Fruit fly (Drosophila melanogaster): ENCODE measurements around the gene CG12170.

CG12170 gene

DNA sequence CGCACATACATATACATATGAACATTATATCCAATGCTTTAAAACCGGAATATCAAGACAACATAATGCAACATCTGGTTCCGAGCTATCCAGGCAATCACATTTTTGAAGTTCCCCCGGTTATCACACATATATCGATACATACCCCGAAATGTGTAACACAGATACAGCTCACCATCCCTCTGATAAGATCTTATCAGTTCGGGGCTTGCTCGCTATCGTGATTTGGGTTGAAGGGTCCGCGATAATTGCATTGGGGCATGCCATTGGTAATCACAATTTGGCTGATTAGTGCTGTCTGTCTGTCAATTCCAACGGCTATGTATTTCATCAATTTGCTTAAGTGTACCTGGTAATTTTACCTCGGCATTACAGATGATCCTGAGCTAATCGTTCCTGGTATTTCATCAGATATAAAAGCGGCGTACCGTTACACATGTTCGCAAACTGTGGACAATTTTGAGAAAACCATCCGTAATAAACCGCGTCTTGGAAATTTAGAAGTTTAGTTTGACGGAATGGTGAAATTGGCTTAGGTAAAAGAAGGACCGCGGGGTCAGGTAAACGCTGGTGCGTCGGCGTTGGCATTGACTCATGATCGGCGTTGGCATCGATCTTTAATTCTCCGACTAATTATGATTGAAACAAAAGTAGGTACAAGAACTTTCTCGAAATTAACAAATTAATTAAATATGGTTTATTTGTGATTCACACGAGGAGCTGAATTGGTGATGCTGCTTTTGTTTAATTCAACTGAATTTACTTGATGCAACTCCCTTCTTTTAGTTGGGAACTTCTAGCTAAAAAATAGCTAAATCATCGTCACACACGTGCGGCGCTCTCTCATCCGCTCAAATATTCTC lies 35.0 kb downstream of the CG12170 start:
- TF ChIP-seq CG32121 (GFP tag; IDR thresholded peaks at IDR 0.05): no peak
- TF ChIP-seq CG14655 (GFP tag; optimal IDR thresholded peaks at IDR 0.05): no peak
- no peak for TF ChIP-seq gl (tag; optimal IDR thresholded peaks at IDR 0.05)
- TF ChIP-seq Ets98B (GFP tag; IDR thresholded peaks at IDR 0.05): no peak
- TF ChIP-seq CG15710 (tag; optimal IDR thresholded peaks at IDR 0.05): no peak
- no peak for TF ChIP-seq Pif1B (GFP tag; optimal IDR thresholded peaks at IDR 0.05)
- no peak for TF ChIP-seq CG12605 (GFP tag; IDR thresholded peaks at IDR 0.05)
- no peak for TF ChIP-seq CG8159 (tag; optimal IDR thresholded peaks at IDR 0.05)
- no peak for TF ChIP-seq CG13204 (GFP tag; optimal IDR thresholded peaks at IDR 0.05)
- TF ChIP-seq CG9948 (tag; optimal IDR thresholded peaks at IDR 0.05): no peak
- TF ChIP-seq Snoo (tag; optimal IDR thresholded peaks at IDR 0.05): no peak
- no peak for TF ChIP-seq EcR (GFP tag; optimal IDR thresholded peaks at IDR 0.05)
- TF ChIP-seq CG8301 (tag; optimal IDR thresholded peaks at IDR 0.05): no peak
- TF ChIP-seq D1 (tag; optimal IDR thresholded peaks at IDR 0.05): no peak
- no peak for TF ChIP-seq CG34367 (tag; optimal IDR thresholded peaks at IDR 0.05)
- TF ChIP-seq CG17806 (tag; optimal IDR thresholded peaks at IDR 0.05): no peak
- no peak for TF ChIP-seq rn (GFP tag; IDR thresholded peaks at IDR 0.05)

DNA sequence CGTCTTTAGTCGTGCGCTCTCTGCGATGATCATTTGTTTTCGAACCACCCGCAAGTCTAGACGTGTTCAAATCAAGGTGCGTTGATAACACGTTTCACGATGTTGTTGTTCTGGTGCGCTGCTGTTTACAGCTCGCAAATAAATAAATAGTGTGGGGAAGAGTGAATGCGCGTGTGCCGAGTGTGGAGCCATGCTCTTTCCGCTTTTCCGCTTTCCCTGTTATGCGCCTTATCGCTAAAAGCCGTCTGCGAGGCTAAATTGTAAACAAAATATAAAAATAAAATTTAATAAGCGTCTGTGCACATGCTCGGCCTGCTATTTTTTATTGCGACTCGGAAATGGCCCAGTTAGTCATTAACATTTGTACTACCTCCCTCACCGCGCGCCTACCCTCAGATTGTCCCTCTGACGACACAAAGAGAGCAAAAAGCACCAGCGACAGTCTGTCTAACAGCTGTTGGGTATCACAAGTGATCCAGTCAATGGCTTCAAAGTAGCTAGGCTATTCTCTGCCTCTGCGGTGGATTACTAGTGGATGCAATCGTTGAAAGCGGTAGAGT lies 35.7 kb downstream of the CG12170 start:
- TF ChIP-seq Pif1B (GFP tag; optimal IDR thresholded peaks at IDR 0.05) (peak; percentile 54), CG8301 (tag; optimal IDR thresholded peaks at IDR 0.05) (peak; percentile 21), CG14655 (GFP tag; optimal IDR thresholded peaks at IDR 0.05) (no peak), Pif1A (GFP tag; optimal IDR thresholded peaks at IDR 0.05) (no peak), gl (tag; optimal IDR thresholded peaks at IDR 0.05) (peak; percentile 56), EcR (GFP tag; optimal IDR thresholded peaks at IDR 0.05) (no peak), CG10348 (GFP tag; IDR thresholded peaks at IDR 0.05) (no peak), CG8159 (tag; optimal IDR thresholded peaks at IDR 0.05) (no peak), Snoo (tag; optimal IDR thresholded peaks at IDR 0.05) (peak; percentile 15), CG9948 (tag; optimal IDR thresholded peaks at IDR 0.05) (no peak), CG32121 (GFP tag; IDR thresholded peaks at IDR 0.05) (peak; percentile 68), CG34367 (tag; optimal IDR thresholded peaks at IDR 0.05) (no peak), rn (GFP tag; IDR thresholded peaks at IDR 0.05) (no peak), CG4496 (GFP tag; IDR thresholded peaks at IDR 0.05) (peak; percentile 57; the same call in 2 of the 3 replicates), Ets98B (GFP tag; IDR thresholded peaks at IDR 0.05) (no peak), D1 (tag; optimal IDR thresholded peaks at IDR 0.05) (no peak), CG17806 (tag; optimal IDR thresholded peaks at IDR 0.05) (no peak), fd96Ca (GFP tag; IDR thresholded peaks at IDR 0.05) (peak; percentile 46; the same call in 2 of the 3 replicates), CG12605 (GFP tag; IDR thresholded peaks at IDR 0.05) (peak; percentile 33; the same call in 1 of the 2 replicates)

DNA sequence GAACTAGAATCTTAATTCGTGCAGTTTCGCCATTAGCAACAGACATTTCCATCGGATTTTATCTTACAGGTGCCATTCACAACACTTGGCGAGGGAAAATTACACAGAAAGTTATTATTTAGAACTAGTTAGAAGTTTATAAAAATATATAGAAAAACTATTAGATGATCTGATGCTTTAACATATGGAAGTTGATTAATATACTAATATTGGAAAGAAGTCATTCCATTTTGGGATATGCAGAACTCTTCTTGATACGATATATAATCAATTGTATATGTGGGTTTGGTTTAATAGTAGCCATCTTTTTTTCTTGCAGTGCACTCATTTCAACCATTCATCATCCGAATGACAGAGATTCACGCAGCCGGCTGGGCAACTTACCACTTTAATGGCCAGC lies 45.2 kb downstream of the CG12170 start:
- peak; percentile 54 for TF ChIP-seq CG8301 (tag; optimal IDR thresholded peaks at IDR 0.05)
- no peak for TF ChIP-seq CG4496 (GFP tag; IDR thresholded peaks at IDR 0.05)
- TF ChIP-seq Pif1B (GFP tag; optimal IDR thresholded peaks at IDR 0.05): no peak

DNA sequence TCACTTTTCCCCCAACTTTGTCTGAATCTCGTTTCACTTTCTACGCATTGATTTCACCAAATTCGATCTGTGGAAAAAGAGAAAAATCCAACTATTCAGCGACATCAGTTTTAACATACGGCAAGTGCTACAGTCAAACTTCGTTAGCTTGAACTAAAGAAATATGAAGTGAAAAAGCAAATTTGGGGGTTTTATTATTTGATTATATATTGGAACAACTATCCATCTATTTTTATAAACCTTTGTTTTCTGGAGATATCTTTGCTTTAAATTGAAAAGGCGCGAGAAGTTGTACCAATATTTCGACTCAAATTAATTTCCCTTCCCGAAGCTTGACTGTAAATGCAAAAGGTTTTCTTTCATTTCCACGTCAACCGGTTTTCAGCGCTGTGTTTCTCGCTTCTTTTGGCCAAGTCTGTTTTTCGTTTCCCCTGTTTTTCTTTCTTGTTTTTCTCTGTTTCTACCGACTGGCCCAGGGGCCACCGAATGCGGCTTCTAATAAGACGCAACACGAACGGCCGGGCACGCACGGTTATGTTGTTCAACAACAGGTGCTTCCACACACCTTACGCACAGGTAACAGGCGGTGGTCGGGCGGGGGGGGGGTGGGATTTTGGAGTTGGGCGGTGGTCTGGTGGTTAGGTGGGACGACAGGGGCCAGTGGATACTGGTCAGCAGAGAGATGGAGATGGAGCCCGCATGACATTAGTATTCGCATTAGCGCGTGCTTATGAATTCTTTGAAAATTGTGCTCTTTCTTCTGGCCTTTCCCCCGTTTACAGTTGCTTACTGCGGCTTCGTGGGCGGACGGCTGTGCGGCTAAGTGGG lies 46.1 kb downstream of the CG12170 start:
- TF ChIP-seq fd96Ca (GFP tag; IDR thresholded peaks at IDR 0.05): peak; percentile 42; the same call in 1 of the 3 replicates
- TF ChIP-seq CG13204 (GFP tag; optimal IDR thresholded peaks at IDR 0.05): no peak
- no peak for TF ChIP-seq CG10348 (GFP tag; IDR thresholded peaks at IDR 0.05)
- TF ChIP-seq CG17806 (tag; optimal IDR thresholded peaks at IDR 0.05): peak; percentile 40
- TF ChIP-seq D1 (tag; optimal IDR thresholded peaks at IDR 0.05): no peak
- peak; percentile 40; the same call in 1 of the 2 replicates for TF ChIP-seq rn (GFP tag; IDR thresholded peaks at IDR 0.05)
- no peak for TF ChIP-seq Snoo (tag; optimal IDR thresholded peaks at IDR 0.05)
- TF ChIP-seq CG12605 (GFP tag; IDR thresholded peaks at IDR 0.05): peak; percentile 71
- peak; percentile 37 for TF ChIP-seq CG9948 (tag; optimal IDR thresholded peaks at IDR 0.05)
- TF ChIP-seq CG14655 (GFP tag; optimal IDR thresholded peaks at IDR 0.05): peak; percentile 86
- TF ChIP-seq CG8159 (tag; optimal IDR thresholded peaks at IDR 0.05): no peak
- TF ChIP-seq CG32121 (GFP tag; IDR thresholded peaks at IDR 0.05): peak; percentile 79
- peak; percentile 70 for TF ChIP-seq Pif1B (GFP tag; optimal IDR thresholded peaks at IDR 0.05)
- no peak for TF ChIP-seq CG15710 (tag; optimal IDR thresholded peaks at IDR 0.05)
- no peak for TF ChIP-seq gl (tag; optimal IDR thresholded peaks at IDR 0.05)
- peak; percentile 84 for TF ChIP-seq CG4496 (GFP tag; IDR thresholded peaks at IDR 0.05)
- TF ChIP-seq Ets98B (GFP tag; IDR thresholded peaks at IDR 0.05): peak; percentile 86
- no peak for TF ChIP-seq CG34367 (tag; optimal IDR thresholded peaks at IDR 0.05)
- TF ChIP-seq Pif1A (GFP tag; optimal IDR thresholded peaks at IDR 0.05): no peak
- peak; percentile 85 for TF ChIP-seq CG8301 (tag; optimal IDR thresholded peaks at IDR 0.05)
- no peak for TF ChIP-seq EcR (GFP tag; optimal IDR thresholded peaks at IDR 0.05)

DNA sequence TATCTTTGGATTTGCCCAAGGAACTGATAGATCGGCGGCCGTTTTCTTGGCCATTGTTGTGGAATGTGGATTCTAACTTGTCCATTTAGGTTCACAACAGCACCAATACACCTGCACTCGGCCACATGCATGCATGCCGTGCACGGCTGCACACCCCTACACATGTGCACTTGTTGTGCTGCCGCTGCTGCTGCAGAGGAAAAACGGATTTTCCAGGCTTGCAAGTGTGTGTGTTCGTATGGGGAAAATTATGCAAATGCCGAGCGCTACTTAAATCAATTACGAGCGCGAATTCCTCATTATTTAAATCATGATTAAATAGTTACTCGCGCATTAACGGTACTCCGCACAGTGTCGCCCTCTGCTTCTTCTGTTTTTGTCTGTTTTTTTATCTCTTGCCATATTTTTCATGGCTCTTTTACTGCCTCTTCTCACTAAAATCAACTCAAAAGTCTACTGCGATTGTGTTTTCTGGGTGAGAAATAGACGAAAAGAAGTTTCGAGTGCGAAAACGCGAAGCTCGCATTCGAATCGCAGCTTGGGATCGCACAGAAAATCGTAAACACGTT lies 47.6 kb downstream of the CG12170 start:
- no peak for TF ChIP-seq Ets98B (GFP tag; IDR thresholded peaks at IDR 0.05)
- TF ChIP-seq CG12605 (GFP tag; IDR thresholded peaks at IDR 0.05): no peak
- TF ChIP-seq CG4496 (GFP tag; IDR thresholded peaks at IDR 0.05): 0 out of 3 replicates have a peak, but pooled peaks have one; percentile 9

Data from whole organism, pupa.